Fruit fly (Drosophila melanogaster) whole organism, prepupa: ENCODE results near the gene CG33111.

Source experiments
- Ets96B ChIP-seq: fragments of 200-800 bp; optimal IDR thresholded peaks from 2 replicates; lab custom pipeline; 2019; ENCODE audit warnings: missing biosample characterization, mild to moderate bottlenecking, missing genetic modification characterization, moderate library complexity
- Gug ChIP-seq: fragments of 200-800 bp; sonication (Bioruptor generic); IDR thresholded peaks from 2 replicates; pipeline ENCODE4 v1.3.6; 2022; ENCODE audit warnings: missing biosample characterization, missing genetic modification characterization
- cyc ChIP-seq: fragments of 200-800 bp; sonication (Bioruptor generic); optimal IDR thresholded peaks from 3 replicates; lab custom pipeline; 2016; ENCODE audit warnings: missing biosample characterization, missing genetic modification characterization

dm6 chr3R:23818879-23819408 is at the start of gene CG33111, which contains the start of gene eIF4G2:
- TF ChIP-seq cyc (GFP tag; lab: Kevin White, UChicago) (no peak), Ets96B (tag; lab: Kevin White, UChicago) (peak; percentile 34), Gug (GFP tag; lab: Robert Waterston, UW) (no peak)
